Worm (Caenorhabditis elegans) whole organism, young adult: ENCODE data around the gene K10C2.8.

Experiments used
- dpl-1 ChIP-seq: fragments of 150-350 bp; optimal IDR thresholded peaks from 2 replicates; lab custom pipeline; 2014; ENCODE audit warnings: missing biosample characterization, missing genetic modification reagents, missing genetic modification characterization
- madf-10 ChIP-seq: sonication (generic microtip); optimal IDR thresholded peaks from 2 replicates; lab custom pipeline; 2016; ENCODE audit warnings: mild to moderate bottlenecking, missing genetic modification characterization, missing compliant biosample characterization
- unc-130 ChIP-seq: sonication (generic microtip); optimal IDR thresholded peaks from 2 replicates; lab custom pipeline; 2016; ENCODE audit warnings: missing genetic modification reagents, missing genetic modification characterization, missing compliant biosample characterization
- unc-62 ChIP-seq: fragments of 150-350 bp; optimal IDR thresholded peaks from 2 replicates; lab custom pipeline; 2014; ENCODE audit warnings: missing biosample characterization, missing genetic modification reagents, missing genetic modification characterization

DNA sequence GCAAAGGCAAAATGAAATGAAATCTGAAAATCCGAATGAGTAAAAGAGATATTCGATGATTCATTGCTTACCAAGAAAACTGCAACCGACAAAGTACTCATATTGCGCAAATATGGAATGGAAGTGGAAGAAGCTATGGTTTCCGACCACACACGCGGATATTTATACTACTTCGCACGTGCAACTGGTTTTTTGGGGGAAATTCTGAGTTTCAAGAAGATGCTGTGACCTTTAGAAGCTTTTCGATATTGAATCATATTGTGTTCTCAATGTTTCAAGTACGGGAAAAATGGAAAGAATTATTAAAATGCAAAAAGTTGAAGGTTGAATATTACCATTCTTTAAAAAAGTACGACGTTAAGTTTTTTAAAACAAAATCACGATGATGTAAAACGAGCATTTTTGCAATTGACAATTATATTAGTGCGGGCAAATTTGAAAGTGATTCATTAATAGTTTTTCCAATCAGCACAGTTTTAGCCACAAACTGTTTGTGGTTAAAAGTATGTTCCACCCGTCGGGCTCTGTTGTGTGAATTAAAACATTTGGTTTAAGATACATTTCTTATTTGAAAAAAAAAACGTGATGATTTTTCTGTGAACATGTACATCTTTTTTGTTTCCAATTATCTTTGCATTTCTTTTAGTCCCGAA, 13.5 kb upstream of the K10C2.8 start, which contains the start of the genes grl-6 and K10C2.6:
- TF ChIP-seq madf-10 (tag; lab: Kevin White, UChicago) (no peak), unc-62 (no peak), unc-130 (GFP tag; lab: Kevin White, UChicago) (no peak), dpl-1 (no peak)
